Fruit fly (Drosophila melanogaster): ENCODE results near the gene rut.

The rut gene

DNA sequence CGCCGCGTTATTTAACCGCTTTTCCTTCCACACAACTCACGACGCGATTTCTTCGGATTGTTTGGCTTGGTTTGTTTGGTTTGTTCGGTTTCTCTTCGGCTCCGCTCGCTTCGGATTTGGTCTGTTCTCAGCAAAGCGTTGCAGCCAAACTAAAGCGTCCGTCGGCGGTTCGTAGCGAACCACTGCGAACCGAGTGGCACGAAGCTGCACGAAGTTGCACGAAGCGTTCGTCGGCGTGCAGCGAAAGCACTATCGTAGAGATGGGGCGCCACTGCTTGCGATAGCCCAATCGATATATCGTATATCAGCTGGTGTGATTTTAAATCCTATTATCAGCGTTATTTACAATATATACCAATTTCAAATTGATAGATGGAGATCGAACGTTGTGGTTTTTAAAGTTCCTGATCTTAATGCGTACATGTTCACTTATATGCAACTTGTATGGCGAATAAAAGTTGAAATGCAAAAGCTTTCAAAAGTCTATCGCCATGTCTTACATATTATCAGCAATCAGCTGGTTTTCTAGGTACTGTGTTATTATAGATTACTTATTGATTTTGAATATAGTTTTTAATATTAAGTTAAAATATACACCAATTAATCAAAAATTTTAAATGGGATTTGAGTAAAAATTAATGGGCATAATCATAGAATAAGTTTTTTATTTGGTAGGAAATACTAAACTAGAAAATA is at the start of gene rut:
TSS of gene rut (minus strand) at position 152 of the 696 bp plus-strand sequence.
- no peak for TF ChIP-seq Smox (GFP tag; optimal IDR thresholded peaks at IDR 0.05)
- no peak for TF ChIP-seq salr (GFP tag; optimal IDR thresholded peaks at IDR 0.05)
- TF ChIP-seq CG3919 (GFP tag; optimal IDR thresholded peaks at IDR 0.05) = peak; percentile 36
- no peak for TF ChIP-seq dac (GFP tag; optimal IDR thresholded peaks at IDR 0.05)
- no peak for TF ChIP-seq CG10631 (GFP tag; optimal IDR thresholded peaks at IDR 0.05)
- TF ChIP-seq acj6 (GFP tag; optimal IDR thresholded peaks at IDR 0.05) = no peak
- TF ChIP-seq fd59A (GFP tag; optimal IDR thresholded peaks at IDR 0.05) = no peak
- TF ChIP-seq CG16779 (tag; optimal IDR thresholded peaks at IDR 0.05) = no peak
- no peak for TF ChIP-seq Eip93F (GFP tag; optimal IDR thresholded peaks at IDR 0.05)
- no peak for TF ChIP-seq CG6792 (GFP tag; optimal IDR thresholded peaks at IDR 0.05)
- no peak for TF ChIP-seq CG6808 (GFP tag; optimal IDR thresholded peaks at IDR 0.05)
- TF ChIP-seq fd85E (GFP tag; optimal IDR thresholded peaks at IDR 0.05) = no peak
- no peak for TF ChIP-seq CG6276 (GFP tag; optimal IDR thresholded peaks at IDR 0.05)
- TF ChIP-seq Sox102F (GFP tag; optimal IDR thresholded peaks at IDR 0.05) = no peak
- no peak for TF ChIP-seq Hr4 (GFP tag; optimal IDR thresholded peaks at IDR 0.05)
- peak; percentile 16 for TF ChIP-seq Eip75B (GFP tag; optimal IDR thresholded peaks at IDR 0.05)
- TF ChIP-seq Eip78C (GFP tag) = peak; percentile 47
- TF ChIP-seq CG8632 (GFP tag; optimal IDR thresholded peaks at IDR 0.05) = no peak
- no peak for TF ChIP-seq CG11762 (GFP tag; optimal IDR thresholded peaks at IDR 0.05; ENCODE audit: insufficient read depth)
- TF ChIP-seq Ets96B (tag; optimal IDR thresholded peaks at IDR 0.05) = no peak
- TF ChIP-seq pdm3 (GFP tag; optimal IDR thresholded peaks at IDR 0.05) = no peak
- peak; percentile 16; the same call in 1 of the 3 replicates for TF ChIP-seq eg (GFP tag; IDR thresholded peaks at IDR 0.05)
- no peak for TF ChIP-seq CG4318 (GFP tag; optimal IDR thresholded peaks at IDR 0.05)
- peak in 1 of 2 experiments; percentile 7 for TF ChIP-seq ss (GFP tag; optimal IDR thresholded peaks at IDR 0.05)
- peak; percentile 0 for TF ChIP-seq CG7368 (GFP tag; optimal IDR thresholded peaks at IDR 0.05)
- no peak for TF ChIP-seq CG11294 (GFP tag; IDR thresholded peaks at IDR 0.05)
- no peak for TF ChIP-seq spab (GFP tag; optimal IDR thresholded peaks at IDR 0.05)
- TF ChIP-seq cyc (GFP tag; optimal IDR thresholded peaks at IDR 0.05) = no peak
- no peak for TF ChIP-seq Lpt (GFP tag; optimal IDR thresholded peaks at IDR 0.05)
- no peak for TF ChIP-seq CG10669 (GFP tag; optimal IDR thresholded peaks at IDR 0.05)
- TF ChIP-seq Hr39 (GFP tag; optimal IDR thresholded peaks at IDR 0.05) = no peak
- no peak for TF ChIP-seq CG11902 (GFP tag; optimal IDR thresholded peaks at IDR 0.05)
- no peak for TF ChIP-seq CG9139 (GFP tag; optimal IDR thresholded peaks at IDR 0.05)
- TF ChIP-seq topi (GFP tag; optimal IDR thresholded peaks at IDR 0.05) = no peak
- peak; percentile 14 for TF ChIP-seq lz (GFP tag; optimal IDR thresholded peaks at IDR 0.05)
- no peak for TF ChIP-seq CG34406 (GFP tag; optimal IDR thresholded peaks at IDR 0.05)
- TF ChIP-seq Ets21C (GFP tag; optimal IDR thresholded peaks at IDR 0.05) = no peak
- TF ChIP-seq esn (GFP tag; optimal IDR thresholded peaks at IDR 0.05) = no peak
- peak; percentile 18 for TF ChIP-seq CG31627 (GFP tag; optimal IDR thresholded peaks at IDR 0.05)
- no peak for TF ChIP-seq CG1621 (tag; optimal IDR thresholded peaks at IDR 0.05)
- TF ChIP-seq CG8319 (GFP tag; optimal IDR thresholded peaks at IDR 0.05) = no peak
- no peak for TF ChIP-seq achi (GFP tag; optimal IDR thresholded peaks at IDR 0.05)
- no peak for TF ChIP-seq CG3032 (tag; optimal IDR thresholded peaks at IDR 0.05)
- no peak for TF ChIP-seq Hr38 (GFP tag; optimal IDR thresholded peaks at IDR 0.05)
- no peak for TF ChIP-seq Gug (GFP tag; IDR thresholded peaks at IDR 0.05)
- peak; percentile 5 for TF ChIP-seq CG6854 (GFP tag; optimal IDR thresholded peaks at IDR 0.05)
- peak; percentile 35 for TF ChIP-seq fkh (GFP tag; optimal IDR thresholded peaks at IDR 0.05)
- TF ChIP-seq CG15336 (GFP tag; IDR thresholded peaks at IDR 0.05) = no peak
- TF ChIP-seq svp (GFP tag) = peak; percentile 67
- TF ChIP-seq CG32006 (GFP tag; optimal IDR thresholded peaks at IDR 0.05) = no peak
- TF ChIP-seq CG8119 (GFP tag; IDR thresholded peaks at IDR 0.05) = no peak
- TF ChIP-seq Blimp-1 (GFP tag; optimal IDR thresholded peaks at IDR 0.05) = no peak

Measured in whole organism, prepupa.